Worm (Caenorhabditis elegans) whole organism, L4/young adult: ENCODE results near the gene R09E10.13.

ENCODE experiments used
- W03F9.2 ChIP-seq: fragments of 150-350 bp; optimal IDR thresholded peaks from 2 replicates; lab custom pipeline; 2014; ENCODE audit warnings: missing biosample characterization, missing genetic modification characterization
- dao-5 ChIP-seq: sonication (generic microtip); optimal IDR thresholded peaks from 2 replicates; lab custom pipeline; 2016; ENCODE audit warnings: missing genotype, missing genetic modification characterization, moderate library complexity, missing compliant biosample characterization
- him-1 ChIP-seq: sonication (generic microtip); optimal IDR thresholded peaks from 2 replicates; lab custom pipeline; 2016; ENCODE audit warnings: missing genotype, missing genetic modification reagents, missing genetic modification characterization, missing compliant biosample characterization

R09E10.13 gene

DNA sequence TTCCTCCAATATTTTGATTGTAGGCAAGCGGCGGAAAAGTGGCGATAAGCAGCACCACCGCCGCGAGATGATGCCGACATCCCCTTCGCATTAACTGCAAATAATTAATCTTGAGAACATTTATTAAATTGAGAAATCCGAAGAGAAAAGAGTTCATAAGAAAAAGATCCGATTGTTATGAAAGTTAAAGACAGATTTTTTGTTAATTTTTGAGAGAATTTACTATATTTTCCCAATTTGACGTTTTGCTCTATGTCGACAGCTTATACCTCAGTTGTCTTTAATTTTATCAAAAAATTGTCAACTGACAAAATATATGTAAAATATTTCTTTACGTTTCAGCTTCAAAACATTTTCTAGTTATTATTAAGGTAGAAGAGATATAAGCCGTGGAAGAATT is 7.3 kb upstream of the R09E10.13 start, which contains the start of gene R09E10.5:
Gene R09E10.5, minus strand, starts transcription at position 101 of the 400 bp plus-strand sequence.
- TF ChIP-seq dao-5 (tag; lab: Kevin White, UChicago) (no peak), him-1 (no peak), W03F9.2 (tag; lab: Kevin White, UChicago) (no peak)

DNA sequence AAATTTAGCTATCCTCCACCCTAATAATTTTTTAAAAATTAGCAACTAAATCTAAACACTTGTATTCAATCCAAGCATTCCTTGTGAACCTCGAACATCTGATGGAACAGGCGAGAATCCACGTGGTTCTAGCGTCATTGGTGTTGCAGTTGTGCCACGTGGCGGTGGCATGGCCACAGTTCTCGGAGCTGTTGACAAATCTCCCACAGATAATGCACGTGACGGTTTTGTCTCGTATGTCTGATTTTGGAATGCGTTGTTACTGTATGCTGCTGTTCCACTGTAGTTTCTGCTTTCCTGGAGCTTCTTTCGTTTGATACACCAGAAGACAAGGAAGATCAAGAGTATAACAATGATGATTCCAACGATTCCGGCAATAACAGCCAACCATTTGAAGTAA is 1.1 kb upstream of the R09E10.13 start:
- TF ChIP-seq him-1: no peak
- no peak for TF ChIP-seq dao-5 (tag; lab: Kevin White, UChicago)
- no peak for TF ChIP-seq W03F9.2 (tag; lab: Kevin White, UChicago)

DNA sequence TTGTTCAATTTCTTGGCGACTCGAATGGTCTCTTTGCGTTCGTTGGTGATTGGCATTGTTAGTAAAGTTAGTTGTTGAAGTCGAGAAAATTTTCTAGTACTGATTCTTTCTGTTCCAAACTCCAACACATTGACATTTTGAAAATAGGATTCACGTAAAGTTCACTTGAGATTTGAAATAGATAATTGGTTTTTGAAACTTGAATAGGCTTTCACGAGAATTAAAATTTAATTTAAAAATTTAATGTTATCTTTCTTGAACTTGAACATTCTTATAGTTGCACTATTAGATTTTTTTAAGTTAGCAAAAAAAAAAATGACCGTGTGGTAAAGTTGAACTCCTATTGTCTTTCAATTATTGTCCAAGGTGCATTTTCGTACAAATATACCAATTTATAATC is 914 bp downstream of the R09E10.13 start, which contains the start of gene R09E10.6:
Gene R09E10.6, minus strand, starts transcription at position 101 of the 400 bp plus-strand sequence.
- TF ChIP-seq him-1 (no peak), dao-5 (tag; lab: Kevin White, UChicago) (no peak), W03F9.2 (tag; lab: Kevin White, UChicago) (no peak)

DNA sequence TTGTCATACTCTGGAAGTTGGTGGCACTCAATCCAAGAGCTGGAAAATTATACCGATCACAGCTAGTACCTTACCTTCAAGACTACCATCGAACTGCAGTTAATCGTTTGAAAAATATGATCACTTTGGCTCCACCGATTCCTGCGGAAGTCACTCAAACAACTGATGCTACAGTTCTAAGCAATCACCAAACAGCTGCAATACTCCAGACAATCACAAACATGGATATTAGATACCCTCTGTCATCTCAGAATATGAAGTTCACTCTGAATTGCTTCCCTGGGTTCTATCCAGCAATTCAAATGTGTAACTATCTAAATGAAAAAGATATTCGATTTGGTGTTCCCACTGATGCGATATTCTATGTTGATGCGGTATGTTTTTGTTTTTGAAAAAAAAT is 6.4 kb downstream of the R09E10.13 start:
- TF ChIP-seq dao-5 (tag; lab: Kevin White, UChicago) (no peak), W03F9.2 (tag; lab: Kevin White, UChicago) (no peak), him-1 (no peak)

DNA sequence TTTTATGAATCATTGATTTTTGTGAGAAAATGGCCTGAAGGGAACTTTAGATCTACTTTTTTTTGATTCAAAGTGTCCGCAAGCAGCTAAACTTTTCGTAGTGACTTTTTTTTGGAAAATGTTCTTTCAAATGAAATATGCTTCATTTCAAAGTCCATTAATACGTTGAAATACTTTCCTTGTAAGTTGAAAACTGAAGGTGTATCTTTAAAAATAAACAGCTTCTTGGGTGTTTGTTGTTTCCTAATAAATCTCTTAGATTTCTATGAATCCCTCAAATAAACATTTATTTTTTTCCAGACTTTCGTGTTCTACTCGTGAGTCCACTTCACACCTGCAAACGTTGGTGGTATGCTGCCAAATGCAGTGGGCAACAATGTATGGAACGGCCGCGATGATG is 8.3 kb downstream of the R09E10.13 start, which contains the start of gene ebax-1:
Gene ebax-1, plus strand, starts transcription at position 301 of the 400 bp plus-strand sequence.
- TF ChIP-seq dao-5 (tag; lab: Kevin White, UChicago) (no peak), him-1 (no peak), W03F9.2 (tag; lab: Kevin White, UChicago) (no peak)

DNA sequence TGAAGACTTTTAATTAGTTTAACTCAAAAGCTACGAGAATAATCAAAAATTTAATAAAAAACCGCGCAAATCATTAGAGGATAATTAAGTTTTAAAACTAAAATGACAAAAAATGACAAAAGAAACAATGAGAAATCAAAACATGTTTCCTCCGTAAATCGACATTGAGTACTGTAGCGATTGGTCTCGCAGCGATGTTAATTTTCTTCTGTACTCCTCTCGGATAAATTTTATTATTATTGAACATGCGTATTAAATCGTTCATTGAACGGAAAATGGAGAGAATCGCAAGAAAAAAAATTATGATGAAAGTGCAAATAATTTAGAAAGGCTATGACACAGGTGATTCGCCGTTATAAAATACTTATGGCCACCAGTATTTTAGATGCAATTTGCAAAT is 9.6 kb downstream of the R09E10.13 start:
- TF ChIP-seq W03F9.2 (tag; lab: Kevin White, UChicago) (no peak), him-1 (no peak), dao-5 (tag; lab: Kevin White, UChicago) (no peak)

DNA sequence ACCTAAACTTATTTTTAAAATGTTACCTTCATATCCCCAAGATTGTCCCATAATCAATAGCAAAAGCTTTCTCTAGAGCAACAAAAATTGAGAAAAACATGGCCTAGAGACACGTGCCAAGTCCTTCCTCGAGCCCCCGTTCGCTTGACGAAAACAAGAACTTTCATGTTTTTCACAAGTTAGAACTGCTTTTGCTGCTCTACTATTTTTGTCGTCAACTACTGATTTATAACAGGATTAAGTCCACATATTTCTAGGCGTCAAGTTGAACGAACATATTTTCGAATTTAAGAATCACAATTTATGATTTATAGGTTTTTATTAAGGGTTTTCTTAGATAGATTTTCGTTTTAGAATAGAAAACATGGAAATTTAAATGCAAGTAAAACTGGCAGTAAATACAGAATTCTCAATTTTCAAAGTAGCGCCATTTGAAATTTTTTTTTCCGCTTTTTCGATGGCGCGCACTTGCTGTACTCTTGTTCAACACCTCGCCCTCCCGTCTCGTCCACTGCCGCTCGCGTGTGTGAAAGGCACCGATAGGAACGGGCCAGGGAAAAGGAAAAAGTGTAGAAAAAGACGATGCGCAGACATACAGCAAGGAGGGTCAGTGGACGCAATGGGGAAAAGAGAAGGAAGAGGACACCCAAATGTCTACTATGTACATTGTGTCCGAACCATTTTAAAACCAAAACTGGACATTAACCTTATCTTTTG is 10.6 kb downstream of the R09E10.13 start, which contains the start of gene rad-51:
Gene rad-51, minus strand, starts transcription at position 51 of the 717 bp plus-strand sequence.
- TF ChIP-seq W03F9.2 (tag; lab: Kevin White, UChicago): no peak
- TF ChIP-seq dao-5 (tag; lab: Kevin White, UChicago): no peak
- no peak for TF ChIP-seq him-1

DNA sequence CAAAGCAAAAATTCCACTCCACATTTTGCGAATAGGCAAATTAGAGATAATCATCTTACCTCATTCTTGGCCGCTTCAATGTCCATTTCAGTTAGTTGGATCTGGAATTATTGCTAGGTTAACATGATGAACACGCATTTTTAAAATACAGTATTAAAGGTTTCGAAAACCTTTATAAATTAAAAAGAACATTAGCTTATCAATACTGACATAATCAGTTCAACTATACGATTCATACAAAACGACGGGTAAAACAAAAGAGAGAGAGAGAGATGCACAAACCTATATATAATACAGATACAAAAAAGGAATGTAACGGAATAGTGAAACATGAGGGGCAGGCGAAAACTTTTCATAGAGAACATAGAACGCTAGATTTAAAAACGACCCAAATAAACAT is 13.5 kb downstream of the R09E10.13 start, which contains the start of gene thk-1:
Gene thk-1, minus strand, starts transcription at position 101 of the 400 bp plus-strand sequence.
- TF ChIP-seq him-1: no peak
- no peak for TF ChIP-seq W03F9.2 (tag; lab: Kevin White, UChicago)

DNA sequence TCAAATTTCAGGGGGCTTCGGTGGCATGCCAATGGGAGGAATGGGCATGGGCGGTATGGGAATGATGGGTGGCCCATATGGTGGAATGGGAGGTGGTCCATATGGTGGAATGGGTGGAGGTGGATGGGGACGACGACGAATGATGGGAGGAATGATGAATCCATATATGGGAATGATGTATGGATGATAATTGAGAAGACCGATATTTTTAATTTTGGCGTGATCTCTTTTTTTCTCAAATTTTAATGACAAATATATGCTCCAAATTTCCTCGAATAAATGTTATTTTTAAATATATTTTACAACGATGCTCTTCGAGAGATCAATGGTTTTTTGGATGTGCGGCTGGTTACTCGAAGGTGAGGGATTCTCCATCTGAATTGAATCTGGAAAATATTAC is 17.2 kb downstream of the R09E10.13 start, which contains the start of gene Y43C5A.4:
Gene Y43C5A.4, plus strand, starts transcription at position 301 of the 400 bp plus-strand sequence.
- no peak for TF ChIP-seq him-1

DNA sequence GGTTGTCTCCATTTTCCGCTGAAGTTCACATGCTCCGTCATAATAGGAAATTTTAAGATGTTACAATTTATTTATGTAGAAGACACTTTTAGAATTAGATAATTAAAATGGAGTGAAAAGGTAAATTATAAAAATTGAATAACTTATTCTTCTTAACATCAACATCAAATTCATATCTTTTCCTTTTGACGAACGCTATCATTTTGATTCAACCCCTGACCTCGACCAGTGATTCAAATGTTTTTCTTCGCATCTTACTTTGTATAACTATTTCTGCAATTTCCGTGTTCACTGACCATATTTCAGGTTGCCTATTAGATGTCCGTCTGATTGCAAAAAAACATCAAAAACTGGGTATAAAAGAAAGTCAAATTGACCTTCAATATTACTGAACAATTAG is 18.0 kb downstream of the R09E10.13 start, which contains the start of gene Y43C5A.7:
Gene Y43C5A.7, plus strand, starts transcription at position 301 of the 400 bp plus-strand sequence.
- TF ChIP-seq dao-5 (tag; lab: Kevin White, UChicago) (no peak), W03F9.2 (tag; lab: Kevin White, UChicago) (no peak), him-1 (no peak)

DNA sequence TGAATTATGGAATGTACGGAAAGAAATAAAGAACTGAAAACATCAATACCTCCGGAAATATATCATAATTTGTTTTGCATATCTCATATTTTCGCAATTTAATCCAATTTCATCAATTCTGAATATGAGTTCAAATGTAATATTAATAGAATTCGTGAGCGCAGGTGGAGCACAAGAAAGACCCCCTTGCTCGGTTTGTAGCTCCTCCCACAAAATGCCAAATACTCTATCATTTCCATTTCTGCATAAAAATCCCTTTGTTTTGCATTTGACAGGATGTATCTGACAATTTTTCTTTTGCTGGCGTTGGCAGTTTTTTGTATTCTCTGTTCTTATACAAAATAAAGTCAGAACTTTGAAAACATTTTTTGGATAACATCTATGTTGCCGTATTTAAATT is 19.9 kb downstream of the R09E10.13 start:
- no peak for TF ChIP-seq W03F9.2 (tag; lab: Kevin White, UChicago)
- no peak for TF ChIP-seq him-1
- no peak for TF ChIP-seq dao-5 (tag; lab: Kevin White, UChicago)

DNA sequence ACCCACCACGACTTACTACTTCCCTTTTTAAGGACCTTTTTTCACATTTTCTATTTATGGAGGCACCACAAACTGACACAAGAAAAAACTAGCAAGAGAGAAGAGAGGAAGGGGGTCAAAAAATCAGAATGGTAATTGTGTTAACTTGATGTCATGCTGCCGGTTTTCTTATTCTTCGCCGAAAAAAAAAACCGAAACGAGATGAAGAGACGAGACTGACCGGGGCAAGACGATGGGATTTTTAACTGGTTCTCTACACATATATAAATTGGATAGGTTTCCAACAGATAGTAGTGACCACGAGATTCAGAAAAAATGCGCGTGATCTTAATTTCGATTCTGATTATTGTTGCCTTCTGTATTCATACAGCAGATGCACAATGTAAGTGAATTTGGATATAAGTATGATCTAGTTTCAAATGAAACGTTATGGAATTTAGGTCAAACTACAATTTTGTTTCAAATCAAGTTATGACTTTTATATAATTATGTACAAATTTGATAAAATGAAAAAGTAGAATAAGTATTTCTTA is 21.1 kb downstream of the R09E10.13 start, which contains the start of gene Y43C5A.3:
Gene Y43C5A.3, plus strand, starts transcription at position 256 of the 533 bp plus-strand sequence.
- TF ChIP-seq W03F9.2 (tag; lab: Kevin White, UChicago) (no peak), him-1 (no peak), dao-5 (tag; lab: Kevin White, UChicago) (no peak)

DNA sequence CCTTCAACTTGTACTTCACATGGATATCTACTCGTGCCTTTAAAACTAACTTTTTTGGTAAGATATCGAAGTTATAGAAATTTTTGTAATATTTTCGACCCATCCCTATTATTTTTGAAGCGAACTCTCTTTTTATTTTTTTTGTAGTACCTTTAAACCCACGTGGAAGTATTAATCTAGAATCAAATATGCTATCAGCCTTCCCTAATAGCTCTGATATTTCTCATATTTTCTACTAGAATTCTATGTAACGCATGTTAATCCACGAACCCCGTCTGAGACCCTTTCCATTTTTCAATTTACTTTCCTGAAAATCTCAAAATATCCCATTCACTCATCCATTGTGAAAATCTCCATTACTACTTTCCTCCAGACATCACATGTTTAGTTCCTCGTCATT is 21.6 kb downstream of the R09E10.13 start:
- TF ChIP-seq him-1: no peak
- no peak for TF ChIP-seq W03F9.2 (tag; lab: Kevin White, UChicago)
- TF ChIP-seq dao-5 (tag; lab: Kevin White, UChicago): no peak
